Fruit fly (Drosophila melanogaster) whole organism, prepupa: Measurements from ENCODE around the gene atl.

Source experiments
- Blimp-1 ChIP-seq: fragments of 200-800 bp; sonication (Bioruptor generic); optimal IDR thresholded peaks from 3 replicates; lab custom pipeline; 2017; ENCODE audit warnings: missing biosample characterization, missing genetic modification characterization, mild to moderate bottlenecking, moderate library complexity, missing genetic modification reagents
- CG10631 ChIP-seq: fragments of 200-800 bp; sonication (Bioruptor generic); optimal IDR thresholded peaks from 2 replicates; lab custom pipeline; 2016; ENCODE audit warnings: missing biosample characterization, missing genetic modification characterization
- CG11294 ChIP-seq: fragments of 200-800 bp; sonication (Bioruptor generic); IDR thresholded peaks from 2 replicates; pipeline ENCODE4 v1.3.6; 2022; ENCODE audit warnings: missing biosample characterization, missing genetic modification characterization
- CG11762 ChIP-seq: fragments of 200-800 bp; sonication (Bioruptor generic); optimal IDR thresholded peaks from 3 replicates; lab custom pipeline; 2016; ENCODE audit warnings: missing biosample characterization, missing genetic modification characterization; ENCODE audit not compliant: insufficient read depth
- CG11902 ChIP-seq: fragments of 200-800 bp; sonication (Bioruptor generic); optimal IDR thresholded peaks from 3 replicates; lab custom pipeline; 2016; ENCODE audit warnings: missing biosample characterization, missing genetic modification characterization
- CG15336 ChIP-seq: fragments of 200-800 bp; sonication (Bioruptor generic); IDR thresholded peaks from 2 replicates; pipeline ENCODE4 v1.3.6; 2022; ENCODE audit warnings: missing biosample characterization, missing genetic modification characterization
- CG1621 ChIP-seq: fragments of 200-800 bp; sonication (Bioruptor generic); optimal IDR thresholded peaks from 3 replicates; lab custom pipeline; 2018; ENCODE audit warnings: missing biosample characterization, mild to moderate bottlenecking, missing genetic modification characterization
- CG16779 ChIP-seq: fragments of 200-800 bp; sonication (Bioruptor generic); optimal IDR thresholded peaks from 3 replicates; lab custom pipeline; 2017; ENCODE audit warnings: missing biosample characterization, mild to moderate bottlenecking, missing genetic modification characterization
- CG3032 ChIP-seq: fragments of 200-800 bp; optimal IDR thresholded peaks from 2 replicates; lab custom pipeline; 2019; ENCODE audit warnings: missing biosample characterization, mild to moderate bottlenecking, missing genetic modification characterization, moderate library complexity
- CG31627 ChIP-seq: fragments of 200-800 bp; sonication (Bioruptor generic); optimal IDR thresholded peaks from 3 replicates; lab custom pipeline; 2016; ENCODE audit warnings: missing biosample characterization, missing genetic modification characterization
- CG32006 ChIP-seq: fragments of 200-800 bp; sonication (Bioruptor generic); optimal IDR thresholded peaks from 3 replicates; lab custom pipeline; 2017; ENCODE audit warnings: missing biosample characterization, mild to moderate bottlenecking, missing genetic modification characterization
- CG34406 ChIP-seq: fragments of 200-800 bp; sonication (Bioruptor generic); optimal IDR thresholded peaks from 3 replicates; lab custom pipeline; 2016; ENCODE audit warnings: missing biosample characterization, missing genetic modification characterization
- CG3919 ChIP-seq: fragments of 200-800 bp; sonication (Bioruptor generic); optimal IDR thresholded peaks from 3 replicates; lab custom pipeline; 2016; ENCODE audit warnings: missing biosample characterization, missing genetic modification characterization
- CG4318 ChIP-seq: fragments of 200-800 bp; sonication (Bioruptor generic); optimal IDR thresholded peaks from 3 replicates; lab custom pipeline; 2017; ENCODE audit warnings: missing biosample characterization, mild to moderate bottlenecking, missing genetic modification characterization
- CG6163 ChIP-seq: fragments of 200-800 bp; sonication (Bioruptor generic); IDR thresholded peaks from 3 replicates; pipeline ENCODE4 v1.3.6; 2022; ENCODE audit warnings: missing biosample characterization, missing genetic modification characterization
- CG6276 ChIP-seq: fragments of 200-800 bp; sonication (Bioruptor generic); optimal IDR thresholded peaks from 2 replicates; lab custom pipeline; 2017; ENCODE audit warnings: missing biosample characterization, mild to moderate bottlenecking, missing genetic modification characterization
- CG6792 ChIP-seq: fragments of 200-800 bp; sonication (Bioruptor generic); optimal IDR thresholded peaks from 3 replicates; lab custom pipeline; 2016; ENCODE audit warnings: missing biosample characterization, missing genetic modification characterization
- CG6808 ChIP-seq: fragments of 200-800 bp; sonication (Bioruptor generic); optimal IDR thresholded peaks from 3 replicates; lab custom pipeline; 2017; ENCODE audit warnings: missing biosample characterization, missing genetic modification characterization, mild to moderate bottlenecking, moderate library complexity, missing genetic modification reagents
- CG7368 ChIP-seq: fragments of 200-800 bp; sonication (Bioruptor generic); optimal IDR thresholded peaks from 3 replicates; lab custom pipeline; 2016; ENCODE audit warnings: missing biosample characterization, missing genetic modification characterization
- CG8119 ChIP-seq: fragments of 200-800 bp; sonication (Bioruptor generic); IDR thresholded peaks from 3 replicates; pipeline ENCODE4 v1.3.6; 2022; ENCODE audit warnings: missing biosample characterization, missing genetic modification characterization
- CG8319 ChIP-seq: fragments of 200-800 bp; sonication (Bioruptor generic); optimal IDR thresholded peaks from 3 replicates; lab custom pipeline; 2016; ENCODE audit warnings: missing biosample characterization, missing genetic modification characterization
- CG8632 ChIP-seq: fragments of 200-800 bp; sonication (Bioruptor generic); optimal IDR thresholded peaks from 3 replicates; lab custom pipeline; 2016; ENCODE audit warnings: missing biosample characterization, missing genetic modification characterization
- CG9139 ChIP-seq: fragments of 200-800 bp; sonication (Bioruptor generic); optimal IDR thresholded peaks from 3 replicates; lab custom pipeline; 2017; ENCODE audit warnings: missing biosample characterization, mild to moderate bottlenecking, missing genetic modification characterization
- Eip75B ChIP-seq: fragments of 200-800 bp; sonication (Bioruptor generic); optimal IDR thresholded peaks from 3 replicates; lab custom pipeline; 2016; ENCODE audit warnings: missing biosample characterization, missing genetic modification characterization
- Eip78C ChIP-seq: fragments of 200-800 bp; sonication (Bioruptor generic); peaks from one replicate; lab custom pipeline; 2016; ENCODE audit warnings: missing biosample characterization, missing genetic modification characterization
- Eip93F ChIP-seq: fragments of 200-800 bp; sonication (Bioruptor generic); optimal IDR thresholded peaks from 2 replicates; lab custom pipeline; 2016; ENCODE audit warnings: missing biosample characterization, mild to moderate bottlenecking, missing genetic modification characterization
- Ets21C ChIP-seq: fragments of 200-800 bp; sonication (Bioruptor generic); optimal IDR thresholded peaks from 3 replicates; lab custom pipeline; 2016; ENCODE audit warnings: missing biosample characterization, missing genetic modification characterization
- Ets96B ChIP-seq: fragments of 200-800 bp; optimal IDR thresholded peaks from 2 replicates; lab custom pipeline; 2019; ENCODE audit warnings: missing biosample characterization, mild to moderate bottlenecking, missing genetic modification characterization, moderate library complexity
- Hr38 ChIP-seq: sonication (Bioruptor generic); optimal IDR thresholded peaks from 2 replicates; lab custom pipeline; 2016; ENCODE audit warnings: missing biosample characterization, missing genetic modification characterization
- Hr39 ChIP-seq: fragments of 200-800 bp; sonication (Bioruptor generic); optimal IDR thresholded peaks from 2 replicates; lab custom pipeline; 2016; ENCODE audit warnings: missing biosample characterization, missing genetic modification characterization
- Hr4 ChIP-seq: fragments of 200-800 bp; sonication (Bioruptor generic); optimal IDR thresholded peaks from 3 replicates; lab custom pipeline; 2016; ENCODE audit warnings: missing biosample characterization, missing genetic modification characterization
- Lpt ChIP-seq: fragments of 200-800 bp; sonication (Bioruptor generic); optimal IDR thresholded peaks from 3 replicates; lab custom pipeline; 2016; ENCODE audit warnings: missing biosample characterization, missing genetic modification characterization
- OdsH ChIP-seq: fragments of 200-800 bp; sonication (Bioruptor generic); optimal IDR thresholded peaks from 3 replicates; lab custom pipeline; 2016; ENCODE audit warnings: missing biosample characterization, missing genetic modification characterization
- Sox102F ChIP-seq: fragments of 200-800 bp; sonication (Bioruptor generic); optimal IDR thresholded peaks from 2 replicates; lab custom pipeline; 2016; ENCODE audit warnings: missing biosample characterization, mild to moderate bottlenecking, missing genetic modification characterization
- Sox14 ChIP-seq: fragments of 200-800 bp; sonication (Bioruptor generic); optimal IDR thresholded peaks from 3 replicates; lab custom pipeline; 2016; ENCODE audit warnings: missing biosample characterization, missing genetic modification characterization
- achi ChIP-seq: fragments of 200-800 bp; sonication (Bioruptor generic); optimal IDR thresholded peaks from 3 replicates; lab custom pipeline; 2016; ENCODE audit warnings: missing biosample characterization, missing genetic modification characterization
- acj6 ChIP-seq: fragments of 200-800 bp; sonication (Bioruptor generic); optimal IDR thresholded peaks from 3 replicates; lab custom pipeline; 2016; ENCODE audit warnings: missing biosample characterization, missing genetic modification characterization
- cyc ChIP-seq: fragments of 200-800 bp; sonication (Bioruptor generic); optimal IDR thresholded peaks from 3 replicates; lab custom pipeline; 2016; ENCODE audit warnings: missing biosample characterization, missing genetic modification characterization
- dac ChIP-seq: fragments of 200-800 bp; sonication (Bioruptor generic); optimal IDR thresholded peaks from 2 replicates; lab custom pipeline; 2017; ENCODE audit warnings: missing biosample characterization, mild to moderate bottlenecking, missing genetic modification characterization
- dsx ChIP-seq: fragments of 200-800 bp; optimal IDR thresholded peaks from 3 replicates; lab custom pipeline; 2019; ENCODE audit warnings: missing biosample characterization, mild to moderate bottlenecking, missing genetic modification characterization, moderate library complexity; ENCODE audit not compliant: poor library complexity, severe bottlenecking
- eg ChIP-seq: fragments of 200-800 bp; sonication (Bioruptor generic); IDR thresholded peaks from 3 replicates; pipeline ENCODE4 v1.3.6; 2022; ENCODE audit warnings: missing biosample characterization, missing genetic modification characterization
- fd59A ChIP-seq: fragments of 200-800 bp; sonication (Bioruptor generic); optimal IDR thresholded peaks from 2 replicates; lab custom pipeline; 2017; ENCODE audit warnings: missing biosample characterization, mild to moderate bottlenecking, missing genetic modification characterization, missing genetic modification reagents
- fkh ChIP-seq: fragments of 200-800 bp; sonication (Bioruptor generic); optimal IDR thresholded peaks from 3 replicates; lab custom pipeline; 2017; ENCODE audit warnings: missing biosample characterization, mild to moderate bottlenecking, missing genetic modification characterization, moderate library complexity
- lz ChIP-seq: fragments of 200-800 bp; sonication (Bioruptor generic); optimal IDR thresholded peaks from 3 replicates; lab custom pipeline; 2016; ENCODE audit warnings: missing biosample characterization, missing genetic modification characterization
- pdm3 ChIP-seq: fragments of 200-800 bp; sonication (Bioruptor generic); optimal IDR thresholded peaks from 3 replicates; lab custom pipeline; 2016; ENCODE audit warnings: missing biosample characterization, missing genetic modification characterization
- spab ChIP-seq: fragments of 200-800 bp; sonication (Bioruptor generic); optimal IDR thresholded peaks from 2 replicates; lab custom pipeline; 2017; ENCODE audit warnings: missing biosample characterization, mild to moderate bottlenecking, missing genetic modification characterization, missing genetic modification reagents
- ss ChIP-seq, 2 experiments: fragments of 200-800 bp; sonication (Bioruptor generic); optimal IDR thresholded peaks; 2 replicates in 1 of 2; 3 replicates in 1 of 2; lab custom pipeline; 2017 to 2018; ENCODE audit warnings: mild to moderate bottlenecking in 2 of 2, missing biosample characterization in 2 of 2, missing genetic modification characterization in 2 of 2, moderate library complexity in 1 of 2
- svp ChIP-seq: fragments of 200-800 bp; sonication (Bioruptor generic); peaks from one replicate; lab custom pipeline; 2016; ENCODE audit warnings: missing biosample characterization, missing genetic modification characterization
- topi ChIP-seq: fragments of 200-800 bp; sonication (Bioruptor generic); optimal IDR thresholded peaks from 3 replicates; lab custom pipeline; 2016; ENCODE audit warnings: missing biosample characterization, missing genetic modification characterization
- vri ChIP-seq: fragments of 200-800 bp; sonication (Bioruptor generic); optimal IDR thresholded peaks from 3 replicates; lab custom pipeline; 2016; ENCODE audit warnings: missing biosample characterization, mild to moderate bottlenecking, missing genetic modification characterization

atl gene

DNA sequence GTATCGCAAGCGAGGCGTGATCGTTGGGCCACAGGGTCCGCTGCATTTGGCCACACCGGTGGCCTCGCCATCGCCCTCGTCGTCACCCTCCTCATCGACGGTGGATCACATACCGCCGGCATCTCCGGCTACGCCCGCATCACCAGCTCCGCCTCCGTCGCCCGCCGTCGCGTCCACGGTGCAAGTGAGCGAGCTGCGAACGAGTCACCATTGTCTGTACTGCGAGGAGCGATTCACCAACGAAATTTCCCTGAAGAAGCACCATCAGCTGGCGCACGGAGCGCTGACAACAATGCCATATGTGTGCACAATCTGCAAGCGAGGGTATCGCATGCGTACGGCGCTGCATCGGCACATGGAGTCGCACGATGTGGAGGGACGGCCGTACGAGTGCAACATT is 4.9 kb upstream of the atl start:
- TF ChIP-seq Eip78C (GFP tag; lab: Kevin White, UChicago) (peak; percentile 5), eg (GFP tag; lab: Robert Waterston, UW) (no peak)
- TF ChIP-seq, all 60 proteins: peak for 1

- peak; percentile 73 for TF ChIP-seq CG32006 (GFP tag; lab: Kevin White, UChicago)
- peak; percentile 36 for TF ChIP-seq Sox14
- peak; percentile 24 for TF ChIP-seq topi (GFP tag; lab: Kevin White, UChicago)
- TF ChIP-seq CG3032 (tag; lab: Kevin White, UChicago), result no peak
- peak; percentile 20 for TF ChIP-seq achi (GFP tag; lab: Kevin White, UChicago)
- peak; percentile 25 for TF ChIP-seq Eip75B (GFP tag; lab: Kevin White, UChicago)
- TF ChIP-seq svp, result peak; percentile 73
- TF ChIP-seq CG8119 (GFP tag; lab: Robert Waterston, UW), result 0 out of 3 replicates have a peak, but pooled peaks have one; percentile 49
- no peak for TF ChIP-seq CG6792 (GFP tag; lab: Kevin White, UChicago)
- no peak for TF ChIP-seq CG16779 (tag; lab: Kevin White, UChicago)
- TF ChIP-seq CG6808 (GFP tag; lab: Kevin White, UChicago), result no peak
- no peak for TF ChIP-seq CG11762 (GFP tag; lab: Kevin White, UChicago)
- peak; percentile 87 for TF ChIP-seq Eip78C (GFP tag; lab: Kevin White, UChicago)
- peak; percentile 55 for TF ChIP-seq lz (GFP tag; lab: Kevin White, UChicago)
- peak; percentile 21 for TF ChIP-seq CG34406 (GFP tag; lab: Kevin White, UChicago)
- no peak for TF ChIP-seq Blimp-1
- TF ChIP-seq OdsH, result no peak
- TF ChIP-seq CG1621 (tag; lab: Kevin White, UChicago), result no peak
- TF ChIP-seq pdm3 (GFP tag; lab: Kevin White, UChicago), result no peak
- peak; percentile 2 for TF ChIP-seq CG3919
- TF ChIP-seq Sox102F (GFP tag; lab: Kevin White, UChicago), result peak; percentile 36
- TF ChIP-seq dac (GFP tag; lab: Kevin White, UChicago), result peak; percentile 38
- TF ChIP-seq fkh (GFP tag; lab: Kevin White, UChicago), result no peak
- peak; percentile 30 for TF ChIP-seq Lpt
- no peak for TF ChIP-seq Ets21C (GFP tag; lab: Kevin White, UChicago)
- no peak for TF ChIP-seq CG4318
- peak; percentile 41 for TF ChIP-seq CG7368
- peak; percentile 3 for TF ChIP-seq CG8319 (GFP tag; lab: Kevin White, UChicago)
- peak; percentile 10 for TF ChIP-seq fd59A (GFP tag; lab: Kevin White, UChicago)
- TF ChIP-seq dsx (GFP tag; lab: Kevin White, UChicago), result no peak
- no peak for TF ChIP-seq ss (GFP tag; optimal IDR thresholded peaks at IDR 0.05; lab: Kevin White, UChicago)
- no peak for TF ChIP-seq CG11294
- TF ChIP-seq CG9139 (GFP tag; lab: Kevin White, UChicago), result no peak
- TF ChIP-seq CG31627 (GFP tag; lab: Kevin White, UChicago), result peak; percentile 46
- TF ChIP-seq Eip93F (GFP tag; lab: Kevin White, UChicago), result peak; percentile 59
- TF ChIP-seq Hr4, result no peak
- peak; percentile 58; the same call in 1 of the 3 replicates for TF ChIP-seq CG6163 (GFP tag; lab: Robert Waterston, UW)
- TF ChIP-seq cyc (GFP tag; lab: Kevin White, UChicago), result peak; percentile 0
- no peak for TF ChIP-seq Hr38 (GFP tag; lab: Kevin White, UChicago)
- TF ChIP-seq CG10631 (GFP tag; lab: Kevin White, UChicago), result no peak
- TF ChIP-seq spab (GFP tag; lab: Kevin White, UChicago), result no peak
- peak; percentile 17 for TF ChIP-seq acj6 (GFP tag; lab: Kevin White, UChicago)
- TF ChIP-seq CG15336, result peak; percentile 58
- peak; percentile 30 for TF ChIP-seq Hr39 (GFP tag; lab: Kevin White, UChicago)
- peak; percentile 46 for TF ChIP-seq CG8632 (GFP tag; lab: Kevin White, UChicago)
- no peak for TF ChIP-seq vri (GFP tag; lab: Kevin White, UChicago)
- TF ChIP-seq Ets96B (tag; lab: Kevin White, UChicago), result no peak
- TF ChIP-seq CG11902 (GFP tag; lab: Kevin White, UChicago), result no peak
- peak; percentile 23 for TF ChIP-seq CG6276 (GFP tag; lab: Kevin White, UChicago)
These were observed 574 bp downstream of the atl start for dm6 chr3R:24626003-24626486.
